Fruit fly (Drosophila melanogaster): ENCODE results near the gene THADA.

DNA sequence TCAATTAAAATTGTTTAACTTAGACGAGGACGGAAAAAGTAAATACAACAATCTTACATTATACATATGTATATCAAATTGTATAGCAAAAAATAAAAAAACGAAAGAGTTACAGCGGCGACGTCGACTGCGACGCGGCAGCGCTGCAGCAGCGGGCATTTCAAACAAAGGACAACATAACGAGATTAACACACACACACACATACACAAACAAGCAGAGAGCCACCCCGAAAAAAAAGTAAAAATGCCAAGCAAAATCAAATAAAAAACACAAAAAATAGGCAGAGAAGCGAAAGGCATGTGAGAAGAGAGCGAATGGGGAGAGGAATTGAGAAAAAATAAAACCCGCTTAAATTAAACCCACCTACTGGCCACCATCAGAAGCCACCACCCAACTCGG is 37.6 kb downstream of the THADA start:
- no peak for TF ChIP-seq cnc (optimal IDR thresholded peaks at IDR 0.05)
- TF ChIP-seq Mnt (GFP tag; optimal IDR thresholded peaks at IDR 0.05), result no peak
- no peak for TF ChIP-seq CG7101 (tag; optimal IDR thresholded peaks at IDR 0.05)
- no peak for TF ChIP-seq ovo (GFP tag; optimal IDR thresholded peaks at IDR 0.05)
- no peak for TF ChIP-seq CG7045 (GFP tag; optimal IDR thresholded peaks at IDR 0.05)
- TF ChIP-seq Clk (GFP tag; optimal IDR thresholded peaks at IDR 0.05), result no peak
- TF ChIP-seq tj (GFP tag; optimal IDR thresholded peaks at IDR 0.05), result no peak
- TF ChIP-seq CG14711 (tag; optimal IDR thresholded peaks at IDR 0.05), result no peak
- no peak for TF ChIP-seq CG12768 (GFP tag; optimal IDR thresholded peaks at IDR 0.05)
- TF ChIP-seq pad (GFP tag; optimal IDR thresholded peaks at IDR 0.05), result no peak
- no peak for TF ChIP-seq cic (GFP tag; optimal IDR thresholded peaks at IDR 0.05)
- no peak for TF ChIP-seq CG5204 (GFP tag; optimal IDR thresholded peaks at IDR 0.05)

Data from whole organism, adult.